Fruit fly (Drosophila melanogaster) whole organism, adult: ENCODE data around the gene Frl.

ENCODE experiments used
- CG11617 ChIP-seq: fragments of 200-800 bp; sonication (Bioruptor generic); optimal IDR thresholded peaks from 2 replicates; lab custom pipeline; 2017; ENCODE audit warnings: mild to moderate bottlenecking, missing biosample characterization, missing genetic modification reagents, missing genetic modification characterization
- CG12768 ChIP-seq: fragments of 200-800 bp; sonication (Bioruptor generic); optimal IDR thresholded peaks from 2 replicates; lab custom pipeline; 2017; ENCODE audit warnings: missing biosample characterization, missing genetic modification characterization, mild to moderate bottlenecking, moderate library complexity, missing genetic modification reagents
- CG14711 ChIP-seq: fragments of 200-800 bp; sonication (Bioruptor generic); optimal IDR thresholded peaks from 2 replicates; lab custom pipeline; 2018; ENCODE audit warnings: missing biosample characterization, mild to moderate bottlenecking, missing genetic modification characterization, moderate library complexity
- CG1620 ChIP-seq: fragments of 200-800 bp; sonication (Bioruptor generic); optimal IDR thresholded peaks from 2 replicates; lab custom pipeline; 2016; ENCODE audit warnings: missing biosample characterization, missing genetic modification characterization
- CG33017 ChIP-seq: fragments of 200-800 bp; sonication (Bioruptor generic); optimal IDR thresholded peaks from 2 replicates; lab custom pipeline; 2018; ENCODE audit warnings: missing biosample characterization, mild to moderate bottlenecking, missing genetic modification characterization, moderate library complexity
- CG5204 ChIP-seq: fragments of 200-800 bp; sonication (Bioruptor generic); optimal IDR thresholded peaks from 2 replicates; lab custom pipeline; 2016; ENCODE audit warnings: missing biosample characterization, missing genetic modification characterization
- CG7045 ChIP-seq: fragments of 200-800 bp; sonication (Bioruptor generic); optimal IDR thresholded peaks from 2 replicates; lab custom pipeline; 2017; ENCODE audit warnings: missing biosample characterization, mild to moderate bottlenecking, missing genetic modification characterization
- CG7101 ChIP-seq: fragments of 200-800 bp; sonication (Bioruptor generic); optimal IDR thresholded peaks from 2 replicates; lab custom pipeline; 2018; ENCODE audit warnings: missing biosample characterization, mild to moderate bottlenecking, missing genetic modification characterization, moderate library complexity
- Clk ChIP-seq: fragments of 200-800 bp; sonication (Bioruptor generic); optimal IDR thresholded peaks from 2 replicates; lab custom pipeline; 2017; ENCODE audit warnings: missing biosample characterization, missing genetic modification characterization
- Crg-1 ChIP-seq: fragments of 200-800 bp; sonication (Bioruptor generic); optimal IDR thresholded peaks from 2 replicates; lab custom pipeline; 2016; ENCODE audit warnings: missing biosample characterization, missing genetic modification characterization
- Hr96 ChIP-seq: fragments of 200-800 bp; sonication (Bioruptor generic); optimal IDR thresholded peaks from 2 replicates; lab custom pipeline; 2016; ENCODE audit warnings: missing biosample characterization, missing genetic modification characterization
- Mnt ChIP-seq: fragments of 200-800 bp; sonication (Bioruptor generic); optimal IDR thresholded peaks from 2 replicates; lab custom pipeline; 2016; ENCODE audit warnings: missing biosample characterization, mild to moderate bottlenecking, missing genetic modification characterization
- bab1 ChIP-seq: fragments of 200-800 bp; sonication (Bioruptor generic); optimal IDR thresholded peaks from 3 replicates; lab custom pipeline; 2019; ENCODE audit warnings: missing biosample characterization, mild to moderate bottlenecking, missing genetic modification characterization, moderate library complexity
- cic ChIP-seq: fragments of 200-800 bp; sonication (Bioruptor generic); optimal IDR thresholded peaks from 2 replicates; lab custom pipeline; 2017; ENCODE audit warnings: missing biosample characterization, mild to moderate bottlenecking, missing genetic modification characterization, moderate library complexity
- cnc ChIP-seq, 2 experiments: fragments of >200 bp; optimal IDR thresholded peaks; 2 replicates each; lab custom pipeline; 2017
- kay ChIP-seq: fragments of 200-800 bp; sonication (Bioruptor generic); peaks from one replicate; lab custom pipeline; 2016; ENCODE audit warnings: missing biosample characterization, missing genetic modification characterization, borderline replicate concordance
- ovo ChIP-seq: fragments of 200-800 bp; sonication (Bioruptor generic); optimal IDR thresholded peaks from 2 replicates; lab custom pipeline; 2016; ENCODE audit warnings: missing biosample characterization, missing genetic modification characterization
- pad ChIP-seq: fragments of 200-800 bp; sonication (Bioruptor generic); optimal IDR thresholded peaks from 3 replicates; lab custom pipeline; 2017; ENCODE audit warnings: missing biosample characterization, missing genetic modification characterization, mild to moderate bottlenecking, moderate library complexity, missing genetic modification reagents
- tj ChIP-seq: fragments of 200-800 bp; sonication (Bioruptor generic); optimal IDR thresholded peaks from 3 replicates; lab custom pipeline; 2017; ENCODE audit warnings: missing biosample characterization, mild to moderate bottlenecking, missing genetic modification characterization, moderate library complexity
- toe ChIP-seq: fragments of 200-800 bp; sonication (Bioruptor generic); optimal IDR thresholded peaks from 2 replicates; lab custom pipeline; 2016; ENCODE audit warnings: missing biosample characterization, missing genetic modification characterization

The Frl gene

dm6 chr3L:14075472-14075871 is 22.5 kb downstream of the Frl start, which contains the start of gene btl:
Gene btl (plus strand): TSS chr3L:14075772.
- no peak for TF ChIP-seq tj (GFP tag; lab: Kevin White, UChicago)
- no peak for TF ChIP-seq ovo
- TF ChIP-seq CG33017 (tag; lab: Kevin White, UChicago), result no peak
- TF ChIP-seq CG11617 (GFP tag; lab: Kevin White, UChicago), result no peak
- TF ChIP-seq kay, result no peak
- no peak for TF ChIP-seq Clk (GFP tag; lab: Kevin White, UChicago)
- no peak for TF ChIP-seq cnc (optimal IDR thresholded peaks at IDR 0.05; lab: Kevin White, UChicago)
- TF ChIP-seq Crg-1 (GFP tag; lab: Kevin White, UChicago), result no peak
- no peak for TF ChIP-seq toe (GFP tag; lab: Kevin White, UChicago)
- no peak for TF ChIP-seq CG1620 (GFP tag; lab: Kevin White, UChicago)
- TF ChIP-seq cic (GFP tag; lab: Kevin White, UChicago), result no peak

DNA sequence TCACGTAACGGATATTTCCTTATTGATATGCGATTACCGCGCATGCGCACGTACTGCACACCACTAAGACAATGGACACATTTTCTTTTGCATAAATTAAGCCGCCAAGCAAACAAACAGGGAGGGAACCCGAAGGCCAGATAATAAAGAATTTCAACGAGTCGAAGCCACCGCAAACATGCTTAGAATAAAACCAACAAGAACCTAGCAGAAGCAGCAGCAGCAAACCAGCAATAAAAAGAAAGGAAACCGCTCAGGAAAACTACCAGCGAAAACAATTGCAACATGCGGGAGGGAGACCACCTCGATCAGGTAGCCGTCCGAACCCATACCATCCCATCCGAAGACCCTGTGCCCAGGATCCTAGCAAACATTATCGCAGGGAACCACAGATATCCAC is 23.5 kb downstream of the Frl start:
- TF ChIP-seq kay (no peak), CG33017 (tag; lab: Kevin White, UChicago) (no peak)

- TF ChIP-seq kay (no peak), Crg-1 (GFP tag; lab: Kevin White, UChicago) (no peak), Mnt (no peak), bab1 (GFP tag; lab: Kevin White, UChicago) (no peak), CG1620 (GFP tag; lab: Kevin White, UChicago) (no peak), tj (GFP tag; lab: Kevin White, UChicago) (no peak), CG11617 (GFP tag; lab: Kevin White, UChicago) (no peak), ovo (no peak), Hr96 (no peak), CG5204 (no peak), cnc (optimal IDR thresholded peaks at IDR 0.05; lab: Kevin White, UChicago) (no peak), CG7101 (tag; lab: Kevin White, UChicago) (no peak), CG14711 (tag; lab: Kevin White, UChicago) (no peak), Clk (GFP tag; lab: Kevin White, UChicago) (no peak), CG7045 (no peak), cic (GFP tag; lab: Kevin White, UChicago) (no peak), pad (GFP tag; lab: Kevin White, UChicago) (no peak), CG33017 (tag; lab: Kevin White, UChicago) (no peak), toe (GFP tag; lab: Kevin White, UChicago) (no peak)
Measured at dm6 chr3L:14078227-14078626, 25.2 kb downstream of the Frl start.

dm6 chr3L:14079224-14079623 is 26.2 kb downstream of the Frl start:
- TF ChIP-seq kay, result peak; percentile 45
- TF ChIP-seq pad (GFP tag; lab: Kevin White, UChicago), result no peak

- TF ChIP-seq CG1620 (GFP tag; lab: Kevin White, UChicago) (no peak), CG11617 (GFP tag; lab: Kevin White, UChicago) (no peak), tj (GFP tag; lab: Kevin White, UChicago) (no peak), kay (no peak), cic (GFP tag; lab: Kevin White, UChicago) (no peak), bab1 (GFP tag; lab: Kevin White, UChicago) (no peak), Crg-1 (GFP tag; lab: Kevin White, UChicago) (no peak), CG14711 (tag; lab: Kevin White, UChicago) (no peak), CG33017 (tag; lab: Kevin White, UChicago) (no peak), cnc (optimal IDR thresholded peaks at IDR 0.05; lab: Kevin White, UChicago) (no peak), Mnt (no peak), CG7101 (tag; lab: Kevin White, UChicago) (no peak), Clk (GFP tag; lab: Kevin White, UChicago) (no peak), pad (GFP tag; lab: Kevin White, UChicago) (no peak)
Measured at dm6 chr3L:14083283-14083682, 30.3 kb downstream of the Frl start, which contains the start of gene CG8100. Gene CG8100 (plus strand): TSS chr3L:14083615.

- TF ChIP-seq CG7045, result no peak
- TF ChIP-seq CG1620 (GFP tag; lab: Kevin White, UChicago), result no peak
- TF ChIP-seq Mnt, result no peak
- no peak for TF ChIP-seq tj (GFP tag; lab: Kevin White, UChicago)
- TF ChIP-seq pad (GFP tag; lab: Kevin White, UChicago), result no peak
- TF ChIP-seq CG33017 (tag; lab: Kevin White, UChicago), result no peak
- TF ChIP-seq Crg-1 (GFP tag; lab: Kevin White, UChicago), result no peak
- no peak for TF ChIP-seq Hr96
Measured at dm6 chr3L:14086225-14086624, 33.2 kb downstream of the Frl start.

- TF ChIP-seq tj (GFP tag; lab: Kevin White, UChicago) (no peak), CG14711 (tag; lab: Kevin White, UChicago) (no peak), CG1620 (GFP tag; lab: Kevin White, UChicago) (no peak), kay (no peak), CG5204 (no peak)
Measured at dm6 chr3L:14089010-14089409, 36.0 kb downstream of the Frl start.

DNA sequence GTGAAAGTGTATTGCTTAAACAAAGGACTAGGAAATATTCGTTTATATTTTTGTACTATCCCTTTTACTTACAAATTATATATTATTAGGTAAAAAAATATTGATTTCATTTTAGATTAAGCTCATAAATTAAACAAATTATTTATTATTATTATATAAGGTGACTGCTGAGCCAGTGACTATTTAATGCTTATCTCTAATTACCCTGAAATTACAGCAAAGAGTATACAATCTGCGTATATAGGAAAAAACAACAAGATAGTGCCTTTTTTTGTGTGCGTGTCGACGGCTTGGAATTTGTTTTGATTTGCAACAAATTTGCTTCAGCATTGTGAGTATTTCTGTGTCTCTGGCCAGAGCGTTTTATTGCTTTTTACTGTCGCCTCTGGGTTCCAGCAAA is 36.5 kb downstream of the Frl start:
- TF ChIP-seq tj (GFP tag; lab: Kevin White, UChicago) (no peak), CG7045 (no peak), CG11617 (GFP tag; lab: Kevin White, UChicago) (no peak), Mnt (no peak), CG33017 (tag; lab: Kevin White, UChicago) (no peak), Hr96 (no peak), pad (GFP tag; lab: Kevin White, UChicago) (no peak), kay (no peak), ovo (no peak), Clk (GFP tag; lab: Kevin White, UChicago) (no peak), CG12768 (GFP tag; lab: Kevin White, UChicago) (no peak), CG7101 (tag; lab: Kevin White, UChicago) (no peak), cnc (optimal IDR thresholded peaks at IDR 0.05; lab: Kevin White, UChicago) (no peak), toe (GFP tag; lab: Kevin White, UChicago) (no peak)
